Fruit fly (Drosophila melanogaster): ENCODE data around the gene Tif-IA.

dm6 chr2L:22214276-22214675 is 35.4 kb upstream of the Tif-IA start, which contains the start of gene Ir40a:
- no peak for TF ChIP-seq Elba2 (GFP tag; optimal IDR thresholded peaks at IDR 0.05)
- TF ChIP-seq CG16779 (GFP tag; IDR thresholded peaks at IDR 0.05): no peak
- TF ChIP-seq Dfd (GFP tag; optimal IDR thresholded peaks at IDR 0.05): no peak
